Worm (Caenorhabditis elegans): Measurements from ENCODE around the gene cpg-1.

cpg-1 gene

ce11 chrIII:4452749-4453148, 36.4 kb upstream of the cpg-1 start:
- TF ChIP-seq tra-4 (tag; optimal IDR thresholded peaks at IDR 0.05) (no peak), ets-7 (tag; optimal IDR thresholded peaks at IDR 0.05) (no peak), B0310.2 (tag; optimal IDR thresholded peaks at IDR 0.05) (no peak), ama-1 (optimal IDR thresholded peaks at IDR 0.05) (no peak), hnd-1 (tag; optimal IDR thresholded peaks at IDR 0.05) (no peak), tbx-37 (GFP tag; conservative IDR thresholded peaks at IDR 0.05) (no peak), aly-1 (tag; optimal IDR thresholded peaks at IDR 0.05) (no peak), flt-1 (GFP tag; IDR thresholded peaks at IDR 0.05) (no peak), hmg-4 (GFP tag; optimal IDR thresholded peaks at IDR 0.05) (no peak), hmbx-1 (tag; optimal IDR thresholded peaks at IDR 0.05) (no peak), scrt-1 (GFP tag; IDR thresholded peaks at IDR 0.05) (no peak), ceh-36 (tag; optimal IDR thresholded peaks at IDR 0.05) (no peak), tbx-11 (GFP tag; IDR thresholded peaks at IDR 0.05) (no peak), pes-1 (GFP tag; IDR thresholded peaks at IDR 0.05) (no peak), ceh-13 (GFP tag; optimal IDR thresholded peaks at IDR 0.05) (no peak), F13C5.2 (tag; optimal IDR thresholded peaks at IDR 0.05) (no peak), sea-1 (GFP tag; conservative IDR thresholded peaks at IDR 0.05) (no peak)

ce11 chrIII:4453301-4453700, 35.9 kb upstream of the cpg-1 start:
- TF ChIP-seq ceh-36 (tag; optimal IDR thresholded peaks at IDR 0.05) (no peak), hmbx-1 (tag; optimal IDR thresholded peaks at IDR 0.05) (no peak)

- TF ChIP-seq ets-7 (tag; optimal IDR thresholded peaks at IDR 0.05) (peak; percentile 30), ceh-13 (GFP tag; optimal IDR thresholded peaks at IDR 0.05) (no peak)
Observed at ce11 chrIII:4453768-4454167, 35.4 kb upstream of the cpg-1 start.

- TF ChIP-seq aly-1 (tag; optimal IDR thresholded peaks at IDR 0.05) = peak; percentile 14
- TF ChIP-seq hmg-4 (GFP tag; optimal IDR thresholded peaks at IDR 0.05) = no peak
Observed at ce11 chrIII:4454919-4455318, 34.2 kb upstream of the cpg-1 start.

- no peak for TF ChIP-seq sea-1 (GFP tag; conservative IDR thresholded peaks at IDR 0.05)
- no peak for TF ChIP-seq ceh-13 (GFP tag; optimal IDR thresholded peaks at IDR 0.05)
- no peak for TF ChIP-seq pes-1 (GFP tag; IDR thresholded peaks at IDR 0.05)
- no peak for TF ChIP-seq tbx-37 (GFP tag; conservative IDR thresholded peaks at IDR 0.05)
- no peak for TF ChIP-seq flt-1 (GFP tag; IDR thresholded peaks at IDR 0.05)
- TF ChIP-seq hmbx-1 (tag; optimal IDR thresholded peaks at IDR 0.05) = no peak
- no peak for TF ChIP-seq aly-1 (tag; optimal IDR thresholded peaks at IDR 0.05)
- TF ChIP-seq ets-7 (tag; optimal IDR thresholded peaks at IDR 0.05) = no peak
- TF ChIP-seq hmg-4 (GFP tag; optimal IDR thresholded peaks at IDR 0.05) = no peak
Observed at ce11 chrIII:4456579-4456978, 32.6 kb upstream of the cpg-1 start.

ce11 chrIII:4460242-4460641, 28.9 kb upstream of the cpg-1 start:
- no peak for TF ChIP-seq ama-1 (optimal IDR thresholded peaks at IDR 0.05)
- TF ChIP-seq pes-1 (GFP tag; IDR thresholded peaks at IDR 0.05) = no peak
- TF ChIP-seq B0310.2 (tag; optimal IDR thresholded peaks at IDR 0.05) = no peak
- TF ChIP-seq hmg-4 (GFP tag; optimal IDR thresholded peaks at IDR 0.05) = no peak
- TF ChIP-seq flt-1 (GFP tag; IDR thresholded peaks at IDR 0.05) = no peak
- TF ChIP-seq F13C5.2 (tag; optimal IDR thresholded peaks at IDR 0.05) = no peak
- no peak for TF ChIP-seq tbx-37 (GFP tag; conservative IDR thresholded peaks at IDR 0.05)
- TF ChIP-seq ets-7 (tag; optimal IDR thresholded peaks at IDR 0.05) = no peak
- TF ChIP-seq sea-1 (GFP tag; conservative IDR thresholded peaks at IDR 0.05) = no peak
- no peak for TF ChIP-seq aly-1 (tag; optimal IDR thresholded peaks at IDR 0.05)
- TF ChIP-seq ceh-36 (tag; optimal IDR thresholded peaks at IDR 0.05) = no peak
- no peak for TF ChIP-seq ceh-13 (GFP tag; optimal IDR thresholded peaks at IDR 0.05)
- TF ChIP-seq hmbx-1 (tag; optimal IDR thresholded peaks at IDR 0.05) = no peak
- TF ChIP-seq scrt-1 (GFP tag; IDR thresholded peaks at IDR 0.05) = no peak
- no peak for TF ChIP-seq tra-4 (tag; optimal IDR thresholded peaks at IDR 0.05)
- TF ChIP-seq hnd-1 (tag; optimal IDR thresholded peaks at IDR 0.05) = no peak
- no peak for TF ChIP-seq tbx-11 (GFP tag; IDR thresholded peaks at IDR 0.05)

- TF ChIP-seq B0310.2 (tag; optimal IDR thresholded peaks at IDR 0.05) (no peak), ceh-36 (tag; optimal IDR thresholded peaks at IDR 0.05) (no peak), sea-1 (GFP tag; conservative IDR thresholded peaks at IDR 0.05) (no peak), ets-7 (tag; optimal IDR thresholded peaks at IDR 0.05) (no peak), hmg-4 (GFP tag; optimal IDR thresholded peaks at IDR 0.05) (no peak), aly-1 (tag; optimal IDR thresholded peaks at IDR 0.05) (no peak), ama-1 (optimal IDR thresholded peaks at IDR 0.05) (no peak), hnd-1 (tag; optimal IDR thresholded peaks at IDR 0.05) (no peak), hmbx-1 (tag; optimal IDR thresholded peaks at IDR 0.05) (no peak), ceh-13 (GFP tag; optimal IDR thresholded peaks at IDR 0.05) (no peak), pes-1 (GFP tag; IDR thresholded peaks at IDR 0.05) (no peak), F13C5.2 (tag; optimal IDR thresholded peaks at IDR 0.05) (no peak), tbx-37 (GFP tag; conservative IDR thresholded peaks at IDR 0.05) (no peak), scrt-1 (GFP tag; IDR thresholded peaks at IDR 0.05) (no peak), tra-4 (tag; optimal IDR thresholded peaks at IDR 0.05) (no peak), flt-1 (GFP tag; IDR thresholded peaks at IDR 0.05) (no peak), tbx-11 (GFP tag; IDR thresholded peaks at IDR 0.05) (no peak)
Observed at ce11 chrIII:4461337-4461736, 27.8 kb upstream of the cpg-1 start.

- TF ChIP-seq hmbx-1 (tag; optimal IDR thresholded peaks at IDR 0.05) = no peak
- TF ChIP-seq flt-1 (GFP tag; IDR thresholded peaks at IDR 0.05) = no peak
- TF ChIP-seq B0310.2 (tag; optimal IDR thresholded peaks at IDR 0.05) = no peak
- TF ChIP-seq ets-7 (tag; optimal IDR thresholded peaks at IDR 0.05) = no peak
- no peak for TF ChIP-seq aly-1 (tag; optimal IDR thresholded peaks at IDR 0.05)
- no peak for TF ChIP-seq tbx-11 (GFP tag; IDR thresholded peaks at IDR 0.05)
- no peak for TF ChIP-seq tra-4 (tag; optimal IDR thresholded peaks at IDR 0.05)
- no peak for TF ChIP-seq pes-1 (GFP tag; IDR thresholded peaks at IDR 0.05)
- TF ChIP-seq hmg-4 (GFP tag; optimal IDR thresholded peaks at IDR 0.05) = no peak
- TF ChIP-seq F13C5.2 (tag; optimal IDR thresholded peaks at IDR 0.05) = no peak
Observed at ce11 chrIII:4467277-4467676, 21.9 kb upstream of the cpg-1 start, which contains the start of gene ndg-4. Gene ndg-4 (minus strand): TSS chrIII:4467377.

All from whole organism, early embryonic.